Worm (Caenorhabditis elegans) whole organism, L4 larva: ENCODE data around the gene spo-11.

ENCODE experiments used
- F26F4.8 ChIP-seq: fragments of 200-800 bp; sonication (Bioruptor generic); conservative IDR thresholded peaks from 2 replicates; pipeline ENCODE4 v1.3.6; 2022; ENCODE audit warnings: missing genetic modification characterization, missing compliant biosample characterization
- F37D6.2 ChIP-seq: sonication (generic microtip); optimal IDR thresholded peaks from 2 replicates; lab custom pipeline; 2016; ENCODE audit warnings: mild to moderate bottlenecking, missing genetic modification characterization, missing compliant biosample characterization
- F49E8.2 ChIP-seq: sonication (generic microtip); optimal IDR thresholded peaks from 2 replicates; lab custom pipeline; 2016; ENCODE audit warnings: missing compliant biosample characterization, mild to moderate bottlenecking, missing genetic modification characterization, borderline replicate concordance
- R02D3.7 ChIP-seq: fragments of 150-350 bp; sonication (generic microtip); optimal IDR thresholded peaks from 3 replicates; lab custom pipeline; 2014; ENCODE audit warnings: missing biosample characterization, missing genetic modification characterization
- T26A8.4 ChIP-seq: fragments of 200-800 bp; sonication (Bioruptor generic); IDR thresholded peaks from 2 replicates; pipeline ENCODE4 v1.3.6; 2022; ENCODE audit warnings: missing genetic modification characterization, missing compliant biosample characterization
- Y105C5A.15 ChIP-seq: fragments of 200-800 bp; sonication (Bioruptor generic); IDR thresholded peaks from 2 replicates; pipeline ENCODE4 v1.3.6; 2022; ENCODE audit warnings: missing genetic modification characterization, missing compliant biosample characterization
- Y48G9A.11 ChIP-seq: fragments of 200-800 bp; sonication (Bioruptor generic); IDR thresholded peaks from 2 replicates; pipeline ENCODE4 v1.3.6; 2022; ENCODE audit warnings: missing genetic modification reagents, missing genetic modification characterization, missing compliant biosample characterization
- Y75B8A.6 ChIP-seq: fragments of 200-800 bp; sonication (Bioruptor generic); IDR thresholded peaks from 2 replicates; pipeline ENCODE4 v1.3.6; 2022; ENCODE audit warnings: missing genetic modification reagents, missing genetic modification characterization, missing compliant biosample characterization
- ZK337.2 ChIP-seq: fragments of 200-800 bp; sonication (Bioruptor generic); IDR thresholded peaks from 2 replicates; pipeline ENCODE4 v1.3.6; 2022; ENCODE audit warnings: missing genetic modification reagents, missing genetic modification characterization, missing compliant biosample characterization
- aha-1 ChIP-seq: fragments of 150-350 bp; peaks from one replicate; lab custom pipeline; 2014; ENCODE audit warnings: missing biosample characterization, missing genetic modification characterization
- aly-2 ChIP-seq: sonication (generic microtip); optimal IDR thresholded peaks from 2 replicates; lab custom pipeline; 2018; ENCODE audit warnings: missing biosample characterization, missing genetic modification characterization
- arid-1 ChIP-seq: fragments of 200-800 bp; sonication (Bioruptor generic); conservative IDR thresholded peaks from 2 replicates; pipeline ENCODE4 v1.3.6; 2022; ENCODE audit warnings: missing genetic modification reagents, missing genetic modification characterization, missing compliant biosample characterization
- attf-4 ChIP-seq: sonication (generic microtip); optimal IDR thresholded peaks from 3 replicates; lab custom pipeline; 2017; ENCODE audit warnings: missing biosample characterization, missing genetic modification characterization
- ceh-20 ChIP-seq: fragments of 200-800 bp; sonication (Bioruptor generic); IDR thresholded peaks from 2 replicates; pipeline ENCODE4 v1.3.6; 2022; ENCODE audit warnings: missing genetic modification reagents, missing genetic modification characterization, missing compliant biosample characterization
- ceh-32 ChIP-seq: sonication (generic microtip); optimal IDR thresholded peaks from 2 replicates; lab custom pipeline; 2016; ENCODE audit warnings: mild to moderate bottlenecking, missing genetic modification characterization, missing compliant biosample characterization; ENCODE audit not compliant: poor library complexity
- ceh-44 ChIP-seq: fragments of 200-800 bp; sonication (Bioruptor generic); IDR thresholded peaks from 2 replicates; pipeline ENCODE4 v1.3.6; 2022; ENCODE audit warnings: missing genetic modification reagents, missing genetic modification characterization, missing compliant biosample characterization
- ceh-82 ChIP-seq: sonication (generic microtip); optimal IDR thresholded peaks from 2 replicates; lab custom pipeline; 2017; ENCODE audit warnings: missing biosample characterization, missing genetic modification characterization
- ces-1 ChIP-seq: fragments of 150-350 bp; sonication (generic microtip); optimal IDR thresholded peaks from 4 replicates; lab custom pipeline; 2014; ENCODE audit warnings: missing biosample characterization, missing genetic modification reagents, missing genetic modification characterization
- daf-12 ChIP-seq: fragments of 150-350 bp; optimal IDR thresholded peaks from 2 replicates; lab custom pipeline; 2014; ENCODE audit warnings: missing biosample characterization, missing genetic modification reagents, missing genetic modification characterization
- fkh-10 ChIP-seq: fragments of 150-350 bp; optimal IDR thresholded peaks from 2 replicates; lab custom pipeline; 2014; ENCODE audit warnings: missing biosample characterization, missing genetic modification reagents, missing genetic modification characterization
- fos-1 ChIP-seq: fragments of 150-350 bp; optimal IDR thresholded peaks from 2 replicates; lab custom pipeline; 2014; ENCODE audit warnings: missing biosample characterization, missing genetic modification characterization
- hlh-11 ChIP-seq: fragments of 200-800 bp; sonication (Bioruptor generic); optimal IDR thresholded peaks from 2 replicates; lab custom pipeline; 2018; ENCODE audit warnings: mild to moderate bottlenecking, missing genetic modification characterization, missing compliant biosample characterization
- hlh-30 ChIP-seq: sonication (generic microtip); optimal IDR thresholded peaks from 2 replicates; lab custom pipeline; 2017; ENCODE audit warnings: antibody characterized with exemption, mild to moderate bottlenecking, missing genetic modification characterization, missing compliant biosample characterization; ENCODE audit not compliant: insufficient read depth
- hmg-1.1 ChIP-seq: fragments of 200-800 bp; sonication (Bioruptor generic); IDR thresholded peaks from 2 replicates; pipeline ENCODE4 v1.3.6; 2022; ENCODE audit warnings: missing genetic modification reagents, missing genetic modification characterization, missing compliant biosample characterization
- lin-13 ChIP-seq: fragments of 150-350 bp; optimal IDR thresholded peaks from 2 replicates; lab custom pipeline; 2014; ENCODE audit warnings: missing biosample characterization, missing genetic modification reagents, missing genetic modification characterization
- lin-38 ChIP-seq: fragments of 200-800 bp; sonication (Bioruptor generic); IDR thresholded peaks from 2 replicates; pipeline ENCODE4 v1.3.6; 2022; ENCODE audit warnings: missing genetic modification reagents, missing genetic modification characterization, missing compliant biosample characterization
- lin-39 ChIP-seq: fragments of 150-350 bp; optimal IDR thresholded peaks from 2 replicates; lab custom pipeline; 2014; ENCODE audit warnings: missing biosample characterization, missing genetic modification reagents, missing genetic modification characterization
- lir-3 ChIP-seq: sonication (generic microtip); optimal IDR thresholded peaks from 2 replicates; lab custom pipeline; 2016; ENCODE audit warnings: mild to moderate bottlenecking, missing genetic modification characterization, missing compliant biosample characterization
- lsy-2 ChIP-seq, 2 experiments: fragments of 150-350 bp in 1 of 2; sonication (generic microtip) in 1 of 2; optimal IDR thresholded peaks; 2 replicates each; lab custom pipeline; 2014 to 2017; ENCODE audit warnings: missing biosample characterization in 2 of 2, missing genetic modification characterization in 2 of 2
- madf-5 ChIP-seq, 2 experiments: fragments of 200-800 bp; sonication (Bioruptor generic); IDR thresholded peaks; 2 replicates each; pipeline ENCODE4 v1.3.6; 2022; ENCODE audit warnings: missing compliant biosample characterization in 2 of 2, missing genetic modification characterization in 2 of 2
- madf-9 ChIP-seq: fragments of 200-800 bp; sonication (Bioruptor generic); conservative IDR thresholded peaks from 2 replicates; pipeline ENCODE4 v1.3.6; 2022; ENCODE audit warnings: missing genetic modification reagents, missing genetic modification characterization, missing compliant biosample characterization
- mdl-1 ChIP-seq, 2 experiments: fragments of 150-350 bp in 1 of 2; sonication (generic microtip) in 1 of 2; optimal IDR thresholded peaks; 2 replicates each; lab custom pipeline; 2014 to 2017; ENCODE audit warnings: missing biosample characterization in 2 of 2, missing genetic modification characterization in 2 of 2
- mdt-29 ChIP-seq: fragments of 200-800 bp; sonication (Bioruptor generic); IDR thresholded peaks from 2 replicates; pipeline ENCODE4 v1.3.6; 2022; ENCODE audit warnings: missing genetic modification reagents, missing genetic modification characterization, missing compliant biosample characterization
- mxl-2 ChIP-seq: fragments of 200-800 bp; sonication (Bioruptor generic); conservative IDR thresholded peaks from 2 replicates; pipeline ENCODE4 v1.3.6; 2022; ENCODE audit warnings: missing genetic modification reagents, missing genetic modification characterization, missing compliant biosample characterization
- nhr-10 ChIP-seq: fragments of 150-350 bp; optimal IDR thresholded peaks from 2 replicates; lab custom pipeline; 2014; ENCODE audit warnings: missing biosample characterization, missing genetic modification characterization
- nhr-11 ChIP-seq: fragments of 150-350 bp; optimal IDR thresholded peaks from 2 replicates; lab custom pipeline; 2014; ENCODE audit warnings: missing biosample characterization, missing genetic modification characterization
- nhr-48 ChIP-seq: sonication (generic microtip); optimal IDR thresholded peaks from 2 replicates; lab custom pipeline; 2016; ENCODE audit warnings: mild to moderate bottlenecking, missing genetic modification characterization, missing compliant biosample characterization
- nhr-6 ChIP-seq: fragments of 150-350 bp; optimal IDR thresholded peaks from 2 replicates; lab custom pipeline; 2014; ENCODE audit warnings: missing biosample characterization, missing genetic modification characterization
- nhr-77 ChIP-seq: fragments of 150-350 bp; optimal IDR thresholded peaks from 2 replicates; lab custom pipeline; 2014; ENCODE audit warnings: missing biosample characterization, missing genetic modification characterization
- php-3 ChIP-seq: fragments of 200-800 bp; sonication (Bioruptor generic); IDR thresholded peaks from 2 replicates; pipeline ENCODE4 v1.3.6; 2022; ENCODE audit warnings: missing genetic modification reagents, missing genetic modification characterization, missing compliant biosample characterization
- sdz-12 ChIP-seq: fragments of 200-800 bp; sonication (Bioruptor generic); optimal IDR thresholded peaks from 2 replicates; lab custom pipeline; 2018; ENCODE audit warnings: mild to moderate bottlenecking, missing genetic modification characterization, missing compliant biosample characterization
- set-16 ChIP-seq: fragments of 200-800 bp; sonication (Bioruptor generic); IDR thresholded peaks from 2 replicates; pipeline ENCODE4 v1.3.6; 2022; ENCODE audit warnings: missing genetic modification reagents, missing genetic modification characterization, missing compliant biosample characterization
- snpc-4 ChIP-seq: fragments of 150-350 bp; optimal IDR thresholded peaks from 2 replicates; lab custom pipeline; 2014; ENCODE audit warnings: missing biosample characterization, missing genetic modification characterization
- spr-3 ChIP-seq: fragments of 200-800 bp; sonication (Bioruptor generic); optimal IDR thresholded peaks from 2 replicates; lab custom pipeline; 2018; ENCODE audit warnings: mild to moderate bottlenecking, missing genetic modification characterization, missing compliant biosample characterization
- tag-97 ChIP-seq: fragments of 200-800 bp; sonication (Bioruptor generic); IDR thresholded peaks from 2 replicates; pipeline ENCODE4 v1.3.6; 2022; ENCODE audit warnings: missing genetic modification characterization, missing compliant biosample characterization
- unc-130 ChIP-seq: sonication (generic microtip); optimal IDR thresholded peaks from 2 replicates; lab custom pipeline; 2016; ENCODE audit warnings: missing genetic modification reagents, missing genetic modification characterization, missing compliant biosample characterization
- unc-39 ChIP-seq: sonication (generic microtip); optimal IDR thresholded peaks from 2 replicates; lab custom pipeline; 2017; ENCODE audit warnings: missing biosample characterization, missing genetic modification characterization
- vab-7 ChIP-seq: fragments of 200-800 bp; sonication (Bioruptor generic); IDR thresholded peaks from 2 replicates; pipeline ENCODE4 v1.3.6; 2022; ENCODE audit warnings: missing genetic modification reagents, missing genetic modification characterization, missing compliant biosample characterization
- zfp-3 ChIP-seq: fragments of 200-800 bp; sonication (Bioruptor generic); conservative IDR thresholded peaks from 2 replicates; pipeline ENCODE4 v1.3.6; 2022; ENCODE audit warnings: missing genetic modification reagents, missing genetic modification characterization, missing compliant biosample characterization
- zip-11 ChIP-seq: fragments of 200-800 bp; sonication (Bioruptor generic); IDR thresholded peaks from 2 replicates; pipeline ENCODE4 v1.3.6; 2022; ENCODE audit warnings: missing genetic modification characterization, missing compliant biosample characterization
- zip-2 ChIP-seq: fragments of 150-350 bp; optimal IDR thresholded peaks from 2 replicates; lab custom pipeline; 2014; ENCODE audit warnings: missing biosample characterization, missing genetic modification characterization

Gene spo-11

ce11 chrIV:11118837-11119491, 5.7 kb downstream of the spo-11 start, which contains the start of the genes imp-2 and enpl-1 (continued):
- 0 out of 2 replicates have a peak, but pooled peaks have one; percentile 13 for TF ChIP-seq zfp-3 (GFP tag; lab: Robert Waterston, UW)
- TF ChIP-seq lin-39: no peak
- peak; percentile 68; the same call in 1 of the 2 replicates for TF ChIP-seq ceh-20 (GFP tag; lab: Robert Waterston, UW)
- TF ChIP-seq ceh-82 (tag; lab: Kevin White, UChicago): no peak
- no peak for TF ChIP-seq aly-2 (tag; lab: Kevin White, UChicago)
- TF ChIP-seq tag-97 (GFP tag; lab: Robert Waterston, UW): no peak
- peak; percentile 91 for TF ChIP-seq hmg-1.1 (GFP tag; lab: Robert Waterston, UW)
- TF ChIP-seq Y105C5A.15 (GFP tag; lab: Robert Waterston, UW): no peak
- 0 out of 2 replicates have a peak, but pooled peaks have one; percentile 9 for TF ChIP-seq madf-9 (GFP tag; lab: Robert Waterston, UW)
- no peak for TF ChIP-seq ceh-44 (GFP tag; lab: Robert Waterston, UW)
- peak; percentile 85 to 96 for TF ChIP-seq lsy-2 (tag; optimal IDR thresholded peaks at IDR 0.05; lab: Kevin White, UChicago)
- TF ChIP-seq aha-1 (tag; lab: Kevin White, UChicago): peak; percentile 87
- TF ChIP-seq lir-3 (tag; lab: Kevin White, UChicago): peak; percentile 2
- no peak for TF ChIP-seq R02D3.7 (tag; lab: Kevin White, UChicago)
- peak; percentile 83 for TF ChIP-seq nhr-11 (tag; lab: Kevin White, UChicago)
- TF ChIP-seq T26A8.4 (GFP tag; lab: Robert Waterston, UW): peak; percentile 89
- TF ChIP-seq nhr-10: peak; percentile 30
- no peak for TF ChIP-seq Y75B8A.6 (GFP tag; lab: Robert Waterston, UW)
- peak; percentile 11 for TF ChIP-seq spr-3 (GFP tag; lab: Kevin White, UChicago)
- peak; percentile 80 for TF ChIP-seq lin-38 (GFP tag; lab: Robert Waterston, UW)
- TF ChIP-seq mdl-1 (tag; optimal IDR thresholded peaks at IDR 0.05; lab: Kevin White, UChicago): peak; percentile 71 to 98
- TF ChIP-seq fos-1: no peak
- peak; percentile 43 for TF ChIP-seq zip-2 (tag; lab: Kevin White, UChicago)
- no peak for TF ChIP-seq ces-1 (GFP tag; lab: Kevin White, UChicago)
- TF ChIP-seq F37D6.2 (tag; lab: Kevin White, UChicago): peak; percentile 63
- peak; percentile 69; the same call in 1 of the 2 replicates for TF ChIP-seq php-3
- TF ChIP-seq hlh-30: peak; percentile 92
- peak; percentile 83 for TF ChIP-seq nhr-6
- TF ChIP-seq F26F4.8 (GFP tag; lab: Robert Waterston, UW): no peak
- TF ChIP-seq F49E8.2 (tag; lab: Kevin White, UChicago): no peak
- no peak for TF ChIP-seq snpc-4 (tag; lab: Kevin White, UChicago)
- TF ChIP-seq arid-1 (GFP tag; lab: Robert Waterston, UW): peak; percentile 71
- TF ChIP-seq mxl-2 (GFP tag; lab: Robert Waterston, UW): no peak
- TF ChIP-seq set-16: peak; percentile 67
- peak; percentile 96 for TF ChIP-seq hlh-11 (tag; lab: Kevin White, UChicago)
- TF ChIP-seq vab-7 (GFP tag; lab: Robert Waterston, UW): peak; percentile 67
- TF ChIP-seq lin-13 (GFP tag; lab: Kevin White, UChicago): peak; percentile 83
- TF ChIP-seq nhr-77 (tag; lab: Kevin White, UChicago): peak; percentile 77
- no peak for TF ChIP-seq ceh-32 (tag; lab: Kevin White, UChicago)
- peak; percentile 62 for TF ChIP-seq nhr-48 (tag; lab: Kevin White, UChicago)
- no peak for TF ChIP-seq ZK337.2
- no peak for TF ChIP-seq unc-39 (tag; lab: Kevin White, UChicago)
- TF ChIP-seq sdz-12 (GFP tag; lab: Kevin White, UChicago): no peak
- TF ChIP-seq attf-4: no peak
- TF ChIP-seq unc-130 (GFP tag; lab: Kevin White, UChicago): peak; percentile 68
- no peak for TF ChIP-seq daf-12 (tag; lab: Kevin White, UChicago)
- TF ChIP-seq mdt-29 (GFP tag; lab: Robert Waterston, UW): peak; percentile 60; the same call in 1 of the 2 replicates
- TF ChIP-seq madf-5 (GFP tag; IDR thresholded peaks at IDR 0.05; lab: Robert Waterston, UW): no peak
- TF ChIP-seq Y48G9A.11 (GFP tag; lab: Robert Waterston, UW): no peak
- no peak for TF ChIP-seq zip-11 (GFP tag; lab: Robert Waterston, UW)
- peak; percentile 85 for TF ChIP-seq fkh-10 (GFP tag; lab: Kevin White, UChicago)
